Fruit fly (Drosophila melanogaster) S2 (cell line): ENCODE data around the gene VhaM9.7-d.
"Not testable (repeated sequence)": the region's sequence is repeated elsewhere in the genome, so short reads cannot be mapped to it uniquely, and the experiment has no call there.

Source experiments
- CG8478 ChIP-seq: fragments of >200 bp; optimal IDR thresholded peaks from 2 replicates; lab custom pipeline; 2018
- CTCF ChIP-seq, 2 experiments: fragments of >200 bp; optimal IDR thresholded peaks; 2 replicates each; lab custom pipeline; 2018

The VhaM9.7-d gene

dm6 chr3R:16991781-16992180 lies 16.8 kb downstream of the VhaM9.7-d start, which contains the start of gene EMC2B:
Gene EMC2B (minus strand): TSS chr3R:16991878.
- TF ChIP-seq CG8478 (lab: Kevin White, UChicago) (no peak), CTCF (optimal IDR thresholded peaks at IDR 0.05; lab: Kevin White, UChicago) (no peak)

- TF ChIP-seq CG8478 (lab: Kevin White, UChicago); CTCF (optimal IDR thresholded peaks at IDR 0.05; lab: Kevin White, UChicago): not testable (repeated sequence)
Measured at dm6 chr3R:16992716-16993115, 17.7 kb downstream of the VhaM9.7-d start, which contains the start of gene CG31274. Gene CG31274 (plus strand): TSS chr3R:16993016.

- no peak for TF ChIP-seq CTCF (optimal IDR thresholded peaks at IDR 0.05; lab: Kevin White, UChicago)
- no peak for TF ChIP-seq CG8478 (lab: Kevin White, UChicago)
Measured at dm6 chr3R:16996059-16996959, 21.3 kb downstream of the VhaM9.7-d start, which contains the start of the genes EMC2A and CG3534. Gene EMC2A (minus strand): TSS chr3R:16996071. Gene CG3534 (plus strand): TSS chr3R:16996446.

dm6 chr3R:17002218-17003110 lies 27.5 kb downstream of the VhaM9.7-d start, which contains the start of the genes Sf3a1 and Irc:
Gene Sf3a1 (minus strand): TSS chr3R:17002355.
Gene Irc (plus strand): TSS chr3R:17002875.
- TF ChIP-seq CTCF (optimal IDR thresholded peaks at IDR 0.05; lab: Kevin White, UChicago): peak; percentile 39 to 49
- TF ChIP-seq CG8478 (lab: Kevin White, UChicago): no peak

dm6 chr3R:17003468-17003867 lies 28.5 kb downstream of the VhaM9.7-d start:
- TF ChIP-seq CTCF (optimal IDR thresholded peaks at IDR 0.05; lab: Kevin White, UChicago) (no peak), CG8478 (lab: Kevin White, UChicago) (no peak)

- no peak for TF ChIP-seq CG8478 (lab: Kevin White, UChicago)
- no peak for TF ChIP-seq CTCF (optimal IDR thresholded peaks at IDR 0.05; lab: Kevin White, UChicago)
Measured at dm6 chr3R:17007336-17007735, 32.3 kb downstream of the VhaM9.7-d start.

dm6 chr3R:17008018-17008674 lies 33.1 kb downstream of the VhaM9.7-d start, which contains the start of gene CG8907:
Gene CG8907 (plus strand): TSS chr3R:17008269.
- no peak for TF ChIP-seq CTCF (optimal IDR thresholded peaks at IDR 0.05; lab: Kevin White, UChicago)
- no peak for TF ChIP-seq CG8478 (lab: Kevin White, UChicago)

dm6 chr3R:17008675-17009022 lies 33.6 kb downstream of the VhaM9.7-d start:
- no peak for TF ChIP-seq CG8478 (lab: Kevin White, UChicago)
- TF ChIP-seq CTCF (optimal IDR thresholded peaks at IDR 0.05; lab: Kevin White, UChicago): no peak

- TF ChIP-seq CG8478 (lab: Kevin White, UChicago) (no peak), CTCF (optimal IDR thresholded peaks at IDR 0.05; lab: Kevin White, UChicago) (no peak)
Measured at dm6 chr3R:17014276-17014675, 39.3 kb downstream of the VhaM9.7-d start, which contains the start of gene Pxd. Gene Pxd (plus strand): TSS chr3R:17014576.

dm6 chr3R:17016193-17016592 lies 41.2 kb downstream of the VhaM9.7-d start:
- TF ChIP-seq CG8478 (lab: Kevin White, UChicago) (no peak), CTCF (optimal IDR thresholded peaks at IDR 0.05; lab: Kevin White, UChicago) (no peak)

- TF ChIP-seq CG8478 (lab: Kevin White, UChicago) (no peak), CTCF (optimal IDR thresholded peaks at IDR 0.05; lab: Kevin White, UChicago) (no peak)
Measured at dm6 chr3R:17018902-17019527, 44.0 kb downstream of the VhaM9.7-d start.

dm6 chr3R:17020956-17021355 lies 46.0 kb downstream of the VhaM9.7-d start, which contains the start of gene Adsl:
Gene Adsl (minus strand): TSS chr3R:17021120.
- TF ChIP-seq CTCF (optimal IDR thresholded peaks at IDR 0.05; lab: Kevin White, UChicago): no peak
- no peak for TF ChIP-seq CG8478 (lab: Kevin White, UChicago)
